Worm (Caenorhabditis elegans): Measurements from ENCODE around the gene sox-4.

The sox-4 gene

DNA sequence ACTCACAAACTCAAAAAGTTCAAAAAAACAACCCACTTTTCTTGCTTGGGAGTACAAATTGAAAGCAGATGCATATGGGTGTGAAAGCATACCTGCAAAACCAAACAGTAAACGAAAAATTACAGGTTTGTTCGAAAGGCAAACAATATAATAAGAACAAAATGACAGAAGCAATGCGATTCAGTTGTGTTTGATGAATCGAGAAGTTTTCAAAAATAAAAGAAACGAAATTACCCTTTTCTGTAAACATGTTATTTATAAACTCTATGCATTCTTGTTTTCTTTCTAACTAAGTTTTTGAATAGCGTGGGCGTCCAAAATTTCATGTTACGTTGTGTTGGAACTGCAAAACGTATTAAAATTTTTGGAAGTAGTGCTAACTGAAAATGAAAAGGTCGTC is at the start of gene sox-4:
sox-4 (minus strand) TSS at position 101 of the 400 bp plus-strand sequence.
- TF ChIP-seq R02D3.7 (tag; optimal IDR thresholded peaks at IDR 0.05) (no peak), ztf-1 (GFP tag; conservative IDR thresholded peaks at IDR 0.05) (no peak), unc-55 (GFP tag; optimal IDR thresholded peaks at IDR 0.05) (no peak), blmp-1 (tag; optimal IDR thresholded peaks at IDR 0.05; ENCODE audit: insufficient read depth) (no peak)

DNA sequence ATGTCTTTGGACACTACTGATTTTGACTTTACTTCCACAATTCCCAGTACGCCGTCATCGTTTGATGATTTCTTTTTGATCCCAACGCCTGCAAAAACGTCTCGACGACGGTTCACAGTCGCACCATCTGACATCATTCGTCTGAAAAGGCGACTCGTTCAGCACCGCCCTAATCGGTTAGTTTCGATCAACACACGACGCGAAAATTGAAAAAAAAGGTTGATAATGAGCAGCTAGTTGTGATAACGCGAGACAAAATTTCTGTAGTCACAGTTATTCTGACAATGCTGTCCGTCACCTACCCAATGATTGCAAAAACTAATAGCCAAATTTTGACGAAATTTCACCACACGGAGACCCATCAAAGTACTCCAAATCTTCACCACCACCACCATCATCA is 47.1 kb upstream of the sox-4 start:
- TF ChIP-seq snpc-4 (tag; optimal IDR thresholded peaks at IDR 0.05) (no peak), sma-9 (GFP tag; optimal IDR thresholded peaks at IDR 0.05) (peak; percentile 31), sma-9 (tag; optimal IDR thresholded peaks at IDR 0.05) (no peak), dmd-4 (tag; optimal IDR thresholded peaks at IDR 0.05) (no peak), nhr-23 (tag; optimal IDR thresholded peaks at IDR 0.05) (no peak), ceh-82 (tag; optimal IDR thresholded peaks at IDR 0.05) (no peak), R02D3.7 (tag; optimal IDR thresholded peaks at IDR 0.05) (no peak), mab-5 (tag; optimal IDR thresholded peaks at IDR 0.05) (no peak), fos-1 (tag; optimal IDR thresholded peaks at IDR 0.05) (peak; percentile 60), Y55F3AM.14 (GFP tag; optimal IDR thresholded peaks at IDR 0.05) (no peak), crh-2 (tag; optimal IDR thresholded peaks at IDR 0.05) (peak; percentile 3), nhr-10 (tag; optimal IDR thresholded peaks at IDR 0.05) (no peak), skn-1 (tag; optimal IDR thresholded peaks at IDR 0.05) (no peak), elt-3 (tag; optimal IDR thresholded peaks at IDR 0.05) (no peak)

DNA sequence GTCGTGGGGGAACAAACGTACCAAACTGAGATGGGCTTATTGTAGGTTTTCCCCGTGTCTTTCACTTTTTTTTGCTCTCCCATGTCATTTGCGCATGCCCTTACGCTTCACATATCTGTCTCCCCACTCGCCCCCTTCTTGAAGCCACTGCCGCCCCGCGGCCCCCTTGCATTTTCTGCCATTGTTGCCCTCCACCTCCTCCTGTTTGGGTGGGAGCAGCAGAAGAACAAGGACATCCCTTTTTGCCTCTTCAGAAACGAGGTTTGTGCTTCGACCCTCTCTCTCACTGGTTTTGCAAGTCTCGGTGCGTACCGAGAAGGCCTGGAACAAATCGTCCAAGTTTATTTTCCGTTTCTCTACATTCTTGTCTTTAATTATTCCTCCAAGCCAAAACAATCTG is 45.3 kb upstream of the sox-4 start:
- TF ChIP-seq nhr-129 (tag; optimal IDR thresholded peaks at IDR 0.05), result no peak

DNA sequence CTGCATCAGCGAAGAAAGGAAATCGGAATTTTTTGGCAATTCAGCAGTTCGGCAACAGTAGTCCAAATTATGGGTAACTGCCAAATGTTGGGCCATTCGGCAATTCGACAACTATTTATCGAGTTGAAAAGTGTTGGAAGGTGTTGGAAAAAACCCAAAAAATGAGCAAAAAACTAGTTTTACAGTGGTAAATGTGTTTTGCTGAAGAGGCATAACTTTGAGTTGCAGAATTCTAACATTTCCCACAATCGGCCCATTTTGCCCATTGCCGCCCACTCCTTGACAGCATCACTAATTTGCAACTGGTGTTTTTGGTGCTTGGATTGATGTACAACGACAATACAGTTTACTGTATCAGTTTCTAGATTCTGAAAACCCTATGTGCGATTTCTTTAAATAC is 44.9 kb upstream of the sox-4 start:
- TF ChIP-seq skn-1 (tag; optimal IDR thresholded peaks at IDR 0.05), result no peak
- TF ChIP-seq mdl-1 (tag; optimal IDR thresholded peaks at IDR 0.05), result no peak
- no peak for TF ChIP-seq F13H6.1 (tag; optimal IDR thresholded peaks at IDR 0.05)
- no peak for TF ChIP-seq nhr-21 (tag; optimal IDR thresholded peaks at IDR 0.05)
- TF ChIP-seq Y55F3AM.14 (GFP tag; optimal IDR thresholded peaks at IDR 0.05), result no peak
- no peak for TF ChIP-seq sma-9 (GFP tag; optimal IDR thresholded peaks at IDR 0.05)
- no peak for TF ChIP-seq sma-9 (tag; optimal IDR thresholded peaks at IDR 0.05)

DNA sequence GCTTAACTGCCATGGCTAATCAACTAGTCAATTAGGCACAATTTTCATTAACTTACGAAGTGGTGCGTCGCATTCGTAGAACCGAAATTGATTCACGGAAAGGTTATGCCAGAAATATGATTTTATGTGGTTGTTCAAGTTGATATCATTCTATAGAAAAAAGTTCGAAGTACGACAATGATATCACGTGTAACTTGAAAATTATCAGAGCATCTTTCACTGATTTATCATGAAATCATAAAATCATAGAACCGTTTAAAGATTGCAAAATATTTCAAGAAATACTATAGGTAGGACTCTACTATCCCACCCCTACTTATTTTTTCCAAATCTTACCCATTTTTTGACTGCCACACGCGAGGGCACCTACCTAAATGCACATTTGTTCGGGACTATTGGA is 44.1 kb upstream of the sox-4 start:
- TF ChIP-seq mdl-1 (tag; optimal IDR thresholded peaks at IDR 0.05) (no peak), nhr-23 (tag; optimal IDR thresholded peaks at IDR 0.05) (no peak), ZK546.5 (tag; optimal IDR thresholded peaks at IDR 0.05) (no peak), lsy-2 (tag; optimal IDR thresholded peaks at IDR 0.05) (no peak), nhr-25 (tag; optimal IDR thresholded peaks at IDR 0.05) (no peak), fos-1 (tag; optimal IDR thresholded peaks at IDR 0.05) (peak; percentile 39)

DNA sequence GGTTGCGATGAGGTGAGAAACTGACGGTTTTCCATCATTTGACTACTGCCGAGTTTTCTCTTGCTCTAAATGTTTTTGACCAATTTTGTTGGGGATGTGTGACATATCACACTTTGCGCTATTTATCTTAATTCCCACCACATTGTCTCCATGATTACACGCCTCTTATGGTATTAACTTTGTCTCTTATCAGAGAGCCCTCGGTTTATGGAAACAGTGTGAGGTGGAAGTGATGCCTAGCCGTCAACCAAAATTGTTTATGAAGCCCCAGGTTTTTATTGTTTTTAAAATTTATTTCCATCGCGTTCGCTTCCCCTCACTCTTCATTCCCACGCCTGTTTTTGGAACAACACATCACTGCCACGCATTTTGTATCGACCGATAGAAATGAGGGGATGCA is 42.4 kb upstream of the sox-4 start:
- TF ChIP-seq fos-1 (tag; optimal IDR thresholded peaks at IDR 0.05), result peak; percentile 17
- no peak for TF ChIP-seq C34F6.9 (tag; optimal IDR thresholded peaks at IDR 0.05)
- no peak for TF ChIP-seq aly-2 (tag; optimal IDR thresholded peaks at IDR 0.05)
- TF ChIP-seq nhr-237 (tag; optimal IDR thresholded peaks at IDR 0.05), result no peak
- TF ChIP-seq crh-2 (tag; optimal IDR thresholded peaks at IDR 0.05), result no peak
- TF ChIP-seq lsy-2 (tag; optimal IDR thresholded peaks at IDR 0.05), result no peak
- no peak for TF ChIP-seq ama-1 (optimal IDR thresholded peaks at IDR 0.05)
- no peak for TF ChIP-seq dmd-4 (tag; optimal IDR thresholded peaks at IDR 0.05)
- TF ChIP-seq sma-9 (GFP tag; optimal IDR thresholded peaks at IDR 0.05), result peak; percentile 22
- TF ChIP-seq sma-9 (tag; optimal IDR thresholded peaks at IDR 0.05), result no peak
- TF ChIP-seq elt-1 (tag; optimal IDR thresholded peaks at IDR 0.05), result no peak
- TF ChIP-seq zag-1 (tag; optimal IDR thresholded peaks at IDR 0.05), result no peak
- TF ChIP-seq unc-39 (tag; optimal IDR thresholded peaks at IDR 0.05), result no peak
- no peak for TF ChIP-seq mab-5 (tag; optimal IDR thresholded peaks at IDR 0.05)
- TF ChIP-seq nhr-6 (tag; optimal IDR thresholded peaks at IDR 0.05), result no peak
- no peak for TF ChIP-seq lin-39 (tag; optimal IDR thresholded peaks at IDR 0.05)
- TF ChIP-seq nhr-21 (tag; optimal IDR thresholded peaks at IDR 0.05), result no peak
- no peak for TF ChIP-seq lin-11 (tag; optimal IDR thresholded peaks at IDR 0.05)
- no peak for TF ChIP-seq mbf-1 (tag; optimal IDR thresholded peaks at IDR 0.05)

Measured in whole organism, L2 larva.